Worm (Caenorhabditis elegans): ENCODE data around the gene exc-9.

ce11 chrIV:7957504-7957903 is 16.7 kb upstream of the exc-9 start, which contains the start of gene frpr-10:
- no peak for TF ChIP-seq ama-1 (optimal IDR thresholded peaks at IDR 0.05)
- TF ChIP-seq pes-1 (GFP tag; IDR thresholded peaks at IDR 0.05), result no peak
- no peak for TF ChIP-seq ets-7 (tag; optimal IDR thresholded peaks at IDR 0.05)
- TF ChIP-seq scrt-1 (GFP tag; IDR thresholded peaks at IDR 0.05), result no peak
- no peak for TF ChIP-seq hmg-4 (GFP tag; optimal IDR thresholded peaks at IDR 0.05)
- TF ChIP-seq sea-1 (GFP tag; conservative IDR thresholded peaks at IDR 0.05), result no peak
- TF ChIP-seq tbx-37 (GFP tag; conservative IDR thresholded peaks at IDR 0.05), result no peak
- no peak for TF ChIP-seq tbx-11 (GFP tag; IDR thresholded peaks at IDR 0.05)
- TF ChIP-seq F13C5.2 (tag; optimal IDR thresholded peaks at IDR 0.05), result no peak
- TF ChIP-seq flt-1 (GFP tag; IDR thresholded peaks at IDR 0.05), result no peak

All from whole organism, early embryonic.